Fruit fly (Drosophila melanogaster) whole organism, embryonic: ENCODE measurements around the gene mal.

Experiments used
- Adf1 ChIP-seq: fragments of 200-800 bp; sonication (Bioruptor generic); IDR thresholded peaks from 2 replicates; pipeline ENCODE4 v1.3.6; 2022; ENCODE audit warnings: missing biosample characterization, missing genetic modification characterization
- Asciz ChIP-seq: fragments of 200-800 bp; sonication (Bioruptor generic); optimal IDR thresholded peaks from 2 replicates; lab custom pipeline; 2017; ENCODE audit warnings: missing biosample characterization, mild to moderate bottlenecking, missing genetic modification characterization, missing genetic modification reagents
- CG10543 ChIP-seq: fragments of 200-800 bp; sonication (Bioruptor generic); optimal IDR thresholded peaks from 3 replicates; lab custom pipeline; 2017; ENCODE audit warnings: missing biosample characterization, mild to moderate bottlenecking, missing genetic modification characterization, moderate library complexity
- CG12219 ChIP-seq: fragments of 200-800 bp; sonication (Bioruptor generic); optimal IDR thresholded peaks from 3 replicates; lab custom pipeline; 2018; ENCODE audit warnings: missing biosample characterization, mild to moderate bottlenecking, missing genetic modification characterization
- CG13775 ChIP-seq: fragments of 200-800 bp; sonication (Bioruptor generic); optimal IDR thresholded peaks from 3 replicates; lab custom pipeline; 2017; ENCODE audit warnings: missing biosample characterization, mild to moderate bottlenecking, missing genetic modification characterization
- CG14441 ChIP-seq: fragments of 200-800 bp; sonication (Bioruptor generic); IDR thresholded peaks from 2 replicates; pipeline ENCODE4 v1.3.6; 2022; ENCODE audit warnings: missing biosample characterization, missing genetic modification characterization
- CG17361 ChIP-seq: fragments of 200-800 bp; sonication (Bioruptor generic); IDR thresholded peaks from 3 replicates; pipeline ENCODE4 v1.3.6; 2022; ENCODE audit warnings: missing biosample characterization, missing genetic modification characterization
- CG18476 ChIP-seq: fragments of 200-800 bp; sonication (Bioruptor generic); optimal IDR thresholded peaks from 2 replicates; lab custom pipeline; 2016; ENCODE audit warnings: missing biosample characterization, mild to moderate bottlenecking, missing genetic modification characterization
- CG18619 ChIP-seq: fragments of 200-800 bp; sonication (Bioruptor generic); optimal IDR thresholded peaks from 3 replicates; lab custom pipeline; 2017; ENCODE audit warnings: missing biosample characterization, mild to moderate bottlenecking, missing genetic modification characterization
- CG2120 ChIP-seq: fragments of 200-800 bp; sonication (Bioruptor generic); optimal IDR thresholded peaks from 3 replicates; lab custom pipeline; 2016; ENCODE audit warnings: missing biosample characterization, missing genetic modification characterization
- CG30403 ChIP-seq: fragments of 200-800 bp; sonication (Bioruptor generic); optimal IDR thresholded peaks from 3 replicates; lab custom pipeline; 2016; ENCODE audit warnings: missing biosample characterization, missing genetic modification characterization
- CG6689 ChIP-seq: fragments of 200-800 bp; sonication (Bioruptor generic); IDR thresholded peaks from 2 replicates; pipeline ENCODE4 v1.3.6; 2022; ENCODE audit warnings: missing biosample characterization, missing genetic modification characterization
- CG7556 ChIP-seq: fragments of 200-800 bp; sonication (Bioruptor generic); optimal IDR thresholded peaks from 2 replicates; lab custom pipeline; 2017; ENCODE audit warnings: missing biosample characterization, mild to moderate bottlenecking, missing genetic modification characterization
- Eip74EF ChIP-seq, 2 experiments: fragments of 200-800 bp in 1 of 2; fragments of >200 bp in 1 of 2; sonication (Bioruptor generic) in 1 of 2; optimal IDR thresholded peaks; 2 replicates each; lab custom pipeline; 2017 to 2019; ENCODE audit warnings: missing biosample characterization in 2 of 2, missing genetic modification characterization in 2 of 2, mild to moderate bottlenecking in 1 of 2, moderate library complexity in 1 of 2
- Hand ChIP-seq: fragments of 200-800 bp; sonication (Bioruptor generic); optimal IDR thresholded peaks from 2 replicates; lab custom pipeline; 2017; ENCODE audit warnings: mild to moderate bottlenecking, missing biosample characterization, missing genetic modification reagents, missing genetic modification characterization
- HmgZ ChIP-seq: fragments of 200-800 bp; sonication (Bioruptor generic); optimal IDR thresholded peaks from 2 replicates; lab custom pipeline; 2018; ENCODE audit warnings: missing biosample characterization, mild to moderate bottlenecking, missing genetic modification characterization
- Meics ChIP-seq: fragments of 200-800 bp; sonication (Bioruptor generic); optimal IDR thresholded peaks from 2 replicates; lab custom pipeline; 2017; ENCODE audit warnings: missing biosample characterization, mild to moderate bottlenecking, missing genetic modification characterization
- Nf-YC ChIP-seq: fragments of 200-800 bp; optimal IDR thresholded peaks from 3 replicates; lab custom pipeline; 2019; ENCODE audit warnings: missing biosample characterization, mild to moderate bottlenecking, missing genetic modification characterization, moderate library complexity
- Sox102F ChIP-seq: fragments of 200-800 bp; sonication (Bioruptor generic); optimal IDR thresholded peaks from 2 replicates; lab custom pipeline; 2018; ENCODE audit warnings: missing biosample characterization, mild to moderate bottlenecking, missing genetic modification characterization, moderate library complexity
- Sry-β ChIP-seq: fragments of 200-800 bp; sonication (Bioruptor generic); optimal IDR thresholded peaks from 2 replicates; lab custom pipeline; 2018; ENCODE audit warnings: missing biosample characterization, mild to moderate bottlenecking, missing genetic modification characterization, moderate library complexity
- TFAM ChIP-seq: fragments of 200-800 bp; sonication (Bioruptor generic); optimal IDR thresholded peaks from 2 replicates; lab custom pipeline; 2017; ENCODE audit warnings: missing biosample characterization, missing genetic modification characterization, inconsistent platforms
- Taf1 ChIP-seq: fragments of 200-800 bp; sonication (Bioruptor generic); IDR thresholded peaks from 2 replicates; pipeline ENCODE4 v1.3.6; 2022; ENCODE audit warnings: missing biosample characterization, missing genetic modification characterization
- Usf ChIP-seq: fragments of 200-800 bp; sonication (Bioruptor generic); optimal IDR thresholded peaks from 2 replicates; lab custom pipeline; 2017; ENCODE audit warnings: missing genotype, missing biosample characterization, missing genetic modification characterization
- ab ChIP-seq: fragments of 200-800 bp; sonication (Bioruptor generic); optimal IDR thresholded peaks from 2 replicates; lab custom pipeline; 2016; ENCODE audit warnings: missing biosample characterization, missing genetic modification characterization
- bab2 ChIP-seq: fragments of 200-800 bp; sonication (Bioruptor generic); optimal IDR thresholded peaks from 2 replicates; lab custom pipeline; 2016; ENCODE audit warnings: missing biosample characterization, missing genetic modification characterization
- bbx ChIP-seq: fragments of 200-800 bp; sonication (Bioruptor generic); IDR thresholded peaks from 2 replicates; pipeline ENCODE4 v1.3.6; 2022; ENCODE audit warnings: missing biosample characterization, missing genetic modification characterization; ENCODE audit not compliant: partially characterized antibody
- cg ChIP-seq: fragments of 200-800 bp; sonication (Bioruptor generic); optimal IDR thresholded peaks from 3 replicates; lab custom pipeline; 2019; ENCODE audit warnings: missing biosample characterization, mild to moderate bottlenecking, missing genetic modification characterization, moderate library complexity
- chinmo ChIP-seq: fragments of 200-800 bp; sonication (Bioruptor generic); IDR thresholded peaks from 4 replicates; pipeline ENCODE4 v1.3.6; 2022; ENCODE audit warnings: missing biosample characterization, missing genetic modification characterization; ENCODE audit not compliant: partially characterized antibody
- cwo ChIP-seq: fragments of 200-800 bp; sonication (Bioruptor generic); optimal IDR thresholded peaks from 3 replicates; lab custom pipeline; 2017; ENCODE audit warnings: missing biosample characterization, missing genetic modification characterization, mild to moderate bottlenecking, moderate library complexity, missing genetic modification reagents
- esg ChIP-seq: fragments of 200-800 bp; sonication (Bioruptor generic); conservative IDR thresholded peaks from 2 replicates; pipeline ENCODE4 v1.3.6; 2022; ENCODE audit warnings: missing biosample characterization, missing genetic modification characterization
- ewg ChIP-seq: fragments of 200-800 bp; sonication (Bioruptor generic); optimal IDR thresholded peaks from 3 replicates; lab custom pipeline; 2017; ENCODE audit warnings: mild to moderate bottlenecking, missing biosample characterization, missing genetic modification reagents, missing genetic modification characterization
- fu2 ChIP-seq: fragments of 200-800 bp; sonication (Bioruptor generic); optimal IDR thresholded peaks from 2 replicates; lab custom pipeline; 2016; ENCODE audit warnings: missing biosample characterization, missing genetic modification characterization
- h ChIP-seq: fragments of >200 bp; optimal IDR thresholded peaks from 2 replicates; lab custom pipeline; 2017
- inv ChIP-seq: fragments of 200-800 bp; sonication (Bioruptor generic); IDR thresholded peaks from 2 replicates; pipeline ENCODE4 v1.3.6; 2022; ENCODE audit warnings: missing biosample characterization, missing genetic modification characterization; ENCODE audit not compliant: partially characterized antibody
- jigr1 ChIP-seq: fragments of 200-800 bp; sonication (Bioruptor generic); IDR thresholded peaks from 3 replicates; pipeline ENCODE4 v1.3.6; 2022; ENCODE audit warnings: missing biosample characterization, missing genetic modification characterization
- jumu ChIP-seq: fragments of 200-800 bp; sonication (Bioruptor generic); optimal IDR thresholded peaks from 3 replicates; lab custom pipeline; 2016; ENCODE audit warnings: missing biosample characterization, missing genetic modification characterization
- maf-S ChIP-seq: fragments of 200-800 bp; sonication (Bioruptor generic); optimal IDR thresholded peaks from 2 replicates; lab custom pipeline; 2016; ENCODE audit warnings: missing biosample characterization, missing genetic modification characterization
- mam ChIP-seq: fragments of 200-800 bp; sonication (Bioruptor generic); optimal IDR thresholded peaks from 3 replicates; lab custom pipeline; 2016; ENCODE audit warnings: missing biosample characterization, missing genetic modification characterization
- pb ChIP-seq: fragments of 200-800 bp; sonication (Bioruptor generic); optimal IDR thresholded peaks from 3 replicates; lab custom pipeline; 2016; ENCODE audit warnings: missing biosample characterization, missing genetic modification characterization
- phol ChIP-seq: fragments of 200-800 bp; sonication (Bioruptor generic); optimal IDR thresholded peaks from 3 replicates; lab custom pipeline; 2018; ENCODE audit warnings: missing biosample characterization, mild to moderate bottlenecking, missing genetic modification characterization, moderate library complexity
- psq ChIP-seq: fragments of 200-800 bp; sonication (Bioruptor generic); optimal IDR thresholded peaks from 2 replicates; lab custom pipeline; 2017; ENCODE audit warnings: missing biosample characterization, missing genetic modification characterization
- run ChIP-seq: fragments of 200-800 bp; sonication (Bioruptor generic); optimal IDR thresholded peaks from 3 replicates; lab custom pipeline; 2018; ENCODE audit warnings: missing biosample characterization, mild to moderate bottlenecking, missing genetic modification characterization
- sc ChIP-seq, 3 experiments: fragments of >200 bp in 2 of 3; fragments of 200-800 bp in 1 of 3; sonication (Bioruptor generic) in 1 of 3; optimal IDR thresholded peaks; 2 replicates in 2 of 3; 3 replicates in 1 of 3; lab custom pipeline; 2017; ENCODE audit warnings: mild to moderate bottlenecking in 1 of 3, missing biosample characterization in 1 of 3, missing genetic modification characterization in 1 of 3, missing genetic modification reagents in 1 of 3
- seq ChIP-seq: fragments of 200-800 bp; sonication (Bioruptor generic); IDR thresholded peaks from 2 replicates; pipeline ENCODE4 v1.3.6; 2022; ENCODE audit warnings: missing biosample characterization, missing genetic modification characterization
- slbo ChIP-seq: fragments of 200-800 bp; sonication (Bioruptor generic); IDR thresholded peaks from 2 replicates; pipeline ENCODE4 v1.3.6; 2022; ENCODE audit warnings: missing biosample characterization, missing genetic modification characterization
- tup ChIP-seq: fragments of 200-800 bp; sonication (Bioruptor generic); optimal IDR thresholded peaks from 2 replicates; lab custom pipeline; 2016; ENCODE audit warnings: missing biosample characterization, mild to moderate bottlenecking, missing genetic modification characterization, moderate library complexity
- tx ChIP-seq: fragments of 200-800 bp; sonication (Bioruptor generic); optimal IDR thresholded peaks from 2 replicates; lab custom pipeline; 2016; ENCODE audit warnings: missing biosample characterization, missing genetic modification characterization
- vfl ChIP-seq: fragments of 200-800 bp; sonication (Bioruptor generic); optimal IDR thresholded peaks from 2 replicates; lab custom pipeline; 2016; ENCODE audit warnings: missing biosample characterization, missing genetic modification characterization

mal gene

dm6 chrX:20394066-20394913 is 35.2 kb upstream of the mal start, which contains the start of gene HERC2 (continued):
- no peak for TF ChIP-seq Eip74EF (GFP tag; optimal IDR thresholded peaks at IDR 0.05; lab: Kevin White, UChicago)
- TF ChIP-seq CG18476 (GFP tag; lab: Kevin White, UChicago) = no peak
- peak; percentile 89; the same call in 3 of the 4 replicates for TF ChIP-seq chinmo (GFP tag; lab: Robert Waterston, UW)
- TF ChIP-seq CG18619 = no peak
- TF ChIP-seq Nf-YC (tag; lab: Kevin White, UChicago) = no peak
- TF ChIP-seq Hand (GFP tag; lab: Kevin White, UChicago) = no peak
- TF ChIP-seq cg = peak; percentile 5
- no peak for TF ChIP-seq tup (GFP tag; lab: Kevin White, UChicago)
- TF ChIP-seq Usf (GFP tag; lab: Kevin White, UChicago) = no peak
- TF ChIP-seq TFAM (GFP tag; lab: Kevin White, UChicago) = no peak
- peak; percentile 16 for TF ChIP-seq maf-S
- no peak for TF ChIP-seq pb
- peak; percentile 53 for TF ChIP-seq CG30403
- TF ChIP-seq h = no peak
- TF ChIP-seq Asciz = no peak
- no peak for TF ChIP-seq jigr1
- TF ChIP-seq fu2 (GFP tag; lab: Kevin White, UChicago) = peak; percentile 56
- no peak for TF ChIP-seq seq (GFP tag; lab: Robert Waterston, UW)
- TF ChIP-seq CG2120 (GFP tag; lab: Kevin White, UChicago) = peak; percentile 74
- peak; percentile 43 for TF ChIP-seq phol (tag; lab: Kevin White, UChicago)
- TF ChIP-seq cwo (GFP tag; lab: Kevin White, UChicago) = no peak
- TF ChIP-seq CG17361 (GFP tag; lab: Robert Waterston, UW) = no peak; the same call in 1 of the 3 replicates
- TF ChIP-seq slbo = peak; percentile 82
- TF ChIP-seq CG7556 = no peak
- peak; percentile 73 for TF ChIP-seq mam
- no peak for TF ChIP-seq ewg
- 0 out of 2 replicates have a peak, but pooled peaks have one; percentile 31 for TF ChIP-seq CG6689 (GFP tag; lab: Robert Waterston, UW)
- TF ChIP-seq esg (GFP tag; lab: Robert Waterston, UW) = no peak; the same call in 1 of the 2 replicates
- no peak for TF ChIP-seq Sox102F (GFP tag; lab: Kevin White, UChicago)
- 0 out of 2 replicates have a peak, but pooled peaks have one; percentile 9 for TF ChIP-seq Adf1
- TF ChIP-seq Sry-β (GFP tag; lab: Kevin White, UChicago) = no peak
- TF ChIP-seq tx (GFP tag; lab: Kevin White, UChicago) = peak; percentile 15
- peak; percentile 7 for TF ChIP-seq Meics (GFP tag; lab: Kevin White, UChicago)
- TF ChIP-seq vfl (GFP tag; lab: Kevin White, UChicago) = no peak
- peak; percentile 60 for TF ChIP-seq bab2
- 0 out of 2 replicates have a peak, but pooled peaks have one; percentile 25 for TF ChIP-seq Taf1 (GFP tag; lab: Robert Waterston, UW)
- TF ChIP-seq CG14441 (GFP tag; lab: Robert Waterston, UW) = peak; percentile 58
- TF ChIP-seq inv (GFP tag; lab: Robert Waterston, UW) = peak; percentile 79
- no peak for TF ChIP-seq run (tag; lab: Kevin White, UChicago)
- no peak for TF ChIP-seq CG12219 (GFP tag; lab: Kevin White, UChicago)
- TF ChIP-seq HmgZ (tag; lab: Kevin White, UChicago) = peak; percentile 35
- no peak for TF ChIP-seq ab (GFP tag; lab: Kevin White, UChicago)
- peak; percentile 40 for TF ChIP-seq jumu
- TF ChIP-seq CG10543 (GFP tag; lab: Kevin White, UChicago) = no peak
- no peak for TF ChIP-seq psq (GFP tag; lab: Kevin White, UChicago)
- peak; percentile 34 for TF ChIP-seq CG13775
- TF ChIP-seq bbx = peak; percentile 94
- TF ChIP-seq sc (optimal IDR thresholded peaks at IDR 0.05; lab: Kevin White, UChicago) = no peak
- TF ChIP-seq sc (GFP tag; optimal IDR thresholded peaks at IDR 0.05; lab: Kevin White, UChicago) = no peak
